Fruit fly (Drosophila melanogaster) whole organism, embryonic: Measurements from ENCODE around the gene Prm.

ENCODE experiments used
- Blimp-1 ChIP-seq: fragments of 200-800 bp; sonication (Bioruptor generic); optimal IDR thresholded peaks from 3 replicates; lab custom pipeline; 2018; ENCODE audit warnings: missing biosample characterization, missing genetic modification characterization, mild to moderate bottlenecking, moderate library complexity, missing genetic modification reagents
- Bteb2 ChIP-seq: fragments of 200-800 bp; sonication (Bioruptor generic); optimal IDR thresholded peaks from 2 replicates; lab custom pipeline; 2016; ENCODE audit warnings: missing biosample characterization, missing genetic modification characterization
- CG10147 ChIP-seq: fragments of 200-800 bp; sonication (Bioruptor generic); optimal IDR thresholded peaks from 2 replicates; lab custom pipeline; 2019; ENCODE audit warnings: missing biosample characterization, mild to moderate bottlenecking, missing genetic modification characterization, moderate library complexity
- CG10321 ChIP-seq: fragments of 200-800 bp; sonication (Bioruptor generic); IDR thresholded peaks from 2 replicates; pipeline ENCODE4 v1.3.6; 2022; ENCODE audit warnings: missing biosample characterization, missing genetic modification characterization
- CG11560 ChIP-seq: fragments of 200-800 bp; sonication (Bioruptor generic); IDR thresholded peaks from 3 replicates; pipeline ENCODE4 v1.3.6; 2022; ENCODE audit warnings: missing biosample characterization, missing genetic modification characterization
- CG14050 ChIP-seq: fragments of 200-800 bp; sonication (Bioruptor generic); IDR thresholded peaks from 3 replicates; pipeline ENCODE4 v1.3.6; 2022; ENCODE audit warnings: missing biosample characterization, missing genetic modification characterization
- CG1603 ChIP-seq: fragments of 200-800 bp; sonication (Bioruptor generic); optimal IDR thresholded peaks from 2 replicates; lab custom pipeline; 2019; ENCODE audit warnings: missing biosample characterization, mild to moderate bottlenecking, missing genetic modification characterization, moderate library complexity
- CG16815 ChIP-seq: fragments of 200-800 bp; sonication (Bioruptor generic); optimal IDR thresholded peaks from 3 replicates; lab custom pipeline; 2017; ENCODE audit warnings: missing biosample characterization, mild to moderate bottlenecking, missing genetic modification characterization
- CG17328 ChIP-seq: fragments of 200-800 bp; sonication (Bioruptor generic); IDR thresholded peaks from 2 replicates; pipeline ENCODE4 v1.3.6; 2022; ENCODE audit warnings: missing biosample characterization, missing genetic modification characterization
- CG2199 ChIP-seq: fragments of 200-800 bp; sonication (Bioruptor generic); IDR thresholded peaks from 3 replicates; pipeline ENCODE4 v1.3.6; 2022; ENCODE audit warnings: missing biosample characterization, missing genetic modification characterization
- CG2678 ChIP-seq: fragments of 200-800 bp; sonication (Bioruptor generic); optimal IDR thresholded peaks from 3 replicates; lab custom pipeline; 2019; ENCODE audit warnings: missing biosample characterization, mild to moderate bottlenecking, missing genetic modification characterization, moderate library complexity
- CG30431 ChIP-seq: fragments of 200-800 bp; sonication (Bioruptor generic); optimal IDR thresholded peaks from 2 replicates; lab custom pipeline; 2017; ENCODE audit warnings: missing biosample characterization, missing genetic modification characterization
- CG31441 ChIP-seq: fragments of 200-800 bp; sonication (Bioruptor generic); IDR thresholded peaks from 2 replicates; pipeline ENCODE4 v1.3.6; 2022; ENCODE audit warnings: missing biosample characterization, missing genetic modification characterization
- CG4328 ChIP-seq: fragments of 200-800 bp; sonication (Bioruptor generic); optimal IDR thresholded peaks from 3 replicates; lab custom pipeline; 2017; ENCODE audit warnings: missing biosample characterization, missing genetic modification reagents, missing genetic modification characterization
- CG4707 ChIP-seq: fragments of 200-800 bp; sonication (Bioruptor generic); optimal IDR thresholded peaks from 2 replicates; lab custom pipeline; 2018; ENCODE audit warnings: missing biosample characterization, mild to moderate bottlenecking, missing genetic modification characterization, moderate library complexity
- CG4730 ChIP-seq: fragments of 200-800 bp; sonication (Bioruptor generic); IDR thresholded peaks from 2 replicates; pipeline ENCODE4 v1.3.6; 2022; ENCODE audit warnings: missing biosample characterization, missing genetic modification characterization
- CG4820 ChIP-seq: fragments of 200-800 bp; sonication (Bioruptor generic); optimal IDR thresholded peaks from 3 replicates; lab custom pipeline; 2016; ENCODE audit warnings: missing biosample characterization, missing genetic modification characterization
- CG5953 ChIP-seq: fragments of 200-800 bp; sonication (Bioruptor generic); IDR thresholded peaks from 2 replicates; pipeline ENCODE4 v1.3.6; 2022; ENCODE audit warnings: missing biosample characterization, missing genetic modification characterization
- CG6175 ChIP-seq: fragments of 200-800 bp; sonication (Bioruptor generic); IDR thresholded peaks from 3 replicates; pipeline ENCODE4 v1.3.6; 2022; ENCODE audit warnings: missing biosample characterization, missing genetic modification characterization
- CG6813 ChIP-seq: fragments of 200-800 bp; sonication (Bioruptor generic); optimal IDR thresholded peaks from 2 replicates; lab custom pipeline; 2017; ENCODE audit warnings: missing biosample characterization, missing genetic modification characterization, mild to moderate bottlenecking, moderate library complexity, missing genetic modification reagents
- CG7928 ChIP-seq: fragments of 200-800 bp; sonication (Bioruptor generic); optimal IDR thresholded peaks from 2 replicates; lab custom pipeline; 2017; ENCODE audit warnings: missing biosample characterization, mild to moderate bottlenecking, missing genetic modification characterization
- CG8089 ChIP-seq: fragments of 200-800 bp; sonication (Bioruptor generic); optimal IDR thresholded peaks from 3 replicates; lab custom pipeline; 2016; ENCODE audit warnings: missing biosample characterization, missing genetic modification characterization
- CG8478 ChIP-seq: fragments of >200 bp; optimal IDR thresholded peaks from 2 replicates; lab custom pipeline; 2018
- CG8944 ChIP-seq: fragments of 200-800 bp; sonication (Bioruptor generic); optimal IDR thresholded peaks from 3 replicates; lab custom pipeline; 2016; ENCODE audit warnings: missing biosample characterization, missing genetic modification characterization
- CG9437 ChIP-seq: fragments of 200-800 bp; sonication (Bioruptor generic); optimal IDR thresholded peaks from 2 replicates; lab custom pipeline; 2018; ENCODE audit warnings: missing biosample characterization, mild to moderate bottlenecking, missing genetic modification characterization
- CoRest ChIP-seq: fragments of 200-800 bp; sonication (Bioruptor generic); optimal IDR thresholded peaks from 3 replicates; lab custom pipeline; 2018; ENCODE audit warnings: missing biosample characterization, mild to moderate bottlenecking, missing genetic modification characterization, moderate library complexity
- Dref ChIP-seq: fragments of 200-800 bp; sonication (Bioruptor generic); IDR thresholded peaks from 2 replicates; pipeline ENCODE4 v1.3.6; 2022; ENCODE audit warnings: missing biosample characterization, missing genetic modification characterization
- Kr ChIP-seq: fragments of 200-800 bp; sonication (Bioruptor generic); optimal IDR thresholded peaks from 2 replicates; lab custom pipeline; 2017; ENCODE audit warnings: missing biosample characterization, mild to moderate bottlenecking, missing genetic modification characterization
- PHDP ChIP-seq: fragments of 200-800 bp; sonication (Bioruptor generic); optimal IDR thresholded peaks from 3 replicates; lab custom pipeline; 2018; ENCODE audit warnings: missing biosample characterization, mild to moderate bottlenecking, missing genetic modification characterization, moderate library complexity
- Poxn ChIP-seq: fragments of 200-800 bp; sonication (Bioruptor generic); IDR thresholded peaks from 2 replicates; pipeline ENCODE4 v1.3.6; 2022; ENCODE audit warnings: missing biosample characterization, missing genetic modification characterization
- Rx ChIP-seq: fragments of 200-800 bp; sonication (Bioruptor generic); IDR thresholded peaks from 2 replicates; pipeline ENCODE4 v1.3.6; 2022; ENCODE audit warnings: missing biosample characterization, missing genetic modification characterization
- TFAM ChIP-seq: fragments of 200-800 bp; sonication (Bioruptor generic); optimal IDR thresholded peaks from 2 replicates; lab custom pipeline; 2017; ENCODE audit warnings: missing biosample characterization, missing genetic modification characterization, inconsistent platforms
- Taf1 ChIP-seq: fragments of 200-800 bp; sonication (Bioruptor generic); IDR thresholded peaks from 2 replicates; pipeline ENCODE4 v1.3.6; 2022; ENCODE audit warnings: missing biosample characterization, missing genetic modification characterization
- ara ChIP-seq: fragments of 200-800 bp; sonication (Bioruptor generic); IDR thresholded peaks from 2 replicates; pipeline ENCODE4 v1.3.6; 2022; ENCODE audit warnings: missing biosample characterization, missing genetic modification characterization
- ash1 ChIP-seq: fragments of 200-800 bp; sonication (Bioruptor generic); optimal IDR thresholded peaks from 2 replicates; lab custom pipeline; 2018; ENCODE audit warnings: missing biosample characterization, mild to moderate bottlenecking, missing genetic modification characterization
- az2 ChIP-seq: fragments of 200-800 bp; sonication (Bioruptor generic); optimal IDR thresholded peaks from 3 replicates; lab custom pipeline; 2016; ENCODE audit warnings: missing biosample characterization, missing genetic modification characterization
- cad ChIP-seq: fragments of >200 bp; optimal IDR thresholded peaks from 2 replicates; lab custom pipeline; 2017; ENCODE audit warnings: missing biosample characterization, missing genetic modification characterization
- cas ChIP-seq: fragments of 200-800 bp; sonication (Bioruptor generic); IDR thresholded peaks from 2 replicates; pipeline ENCODE4 v1.3.6; 2022; ENCODE audit warnings: missing biosample characterization, missing genetic modification characterization
- cg ChIP-seq: fragments of 200-800 bp; sonication (Bioruptor generic); optimal IDR thresholded peaks from 3 replicates; lab custom pipeline; 2019; ENCODE audit warnings: missing biosample characterization, mild to moderate bottlenecking, missing genetic modification characterization, moderate library complexity
- fru ChIP-seq: fragments of >200 bp; optimal IDR thresholded peaks from 2 replicates; lab custom pipeline; 2017
- insv ChIP-seq, 2 experiments: fragments of 200-800 bp; sonication (Bioruptor generic); optimal IDR thresholded peaks; 3 replicates each; lab custom pipeline; 2016 to 2018; ENCODE audit warnings: missing biosample characterization in 2 of 2, missing genetic modification characterization in 2 of 2
- jigr1 ChIP-seq: fragments of 200-800 bp; sonication (Bioruptor generic); IDR thresholded peaks from 3 replicates; pipeline ENCODE4 v1.3.6; 2022; ENCODE audit warnings: missing biosample characterization, missing genetic modification characterization
- jumu ChIP-seq: fragments of 200-800 bp; sonication (Bioruptor generic); optimal IDR thresholded peaks from 3 replicates; lab custom pipeline; 2016; ENCODE audit warnings: missing biosample characterization, missing genetic modification characterization
- lola ChIP-seq, 3 experiments: fragments of >200 bp in 2 of 3; fragments of 200-800 bp in 1 of 3; sonication (Bioruptor generic) in 1 of 3; optimal IDR thresholded peaks; 2 replicates each; lab custom pipeline; 2017 to 2019; ENCODE audit warnings: missing biosample characterization in 3 of 3, missing genetic modification characterization in 3 of 3, mild to moderate bottlenecking in 1 of 3, moderate library complexity in 1 of 3
- maf-S ChIP-seq: fragments of 200-800 bp; sonication (Bioruptor generic); optimal IDR thresholded peaks from 2 replicates; lab custom pipeline; 2016; ENCODE audit warnings: missing biosample characterization, missing genetic modification characterization
- mirr ChIP-seq: fragments of 200-800 bp; sonication (Bioruptor generic); optimal IDR thresholded peaks from 3 replicates; lab custom pipeline; 2018; ENCODE audit warnings: missing biosample characterization, mild to moderate bottlenecking, missing genetic modification characterization
- nau ChIP-seq: fragments of 200-800 bp; sonication (Bioruptor generic); optimal IDR thresholded peaks from 3 replicates; lab custom pipeline; 2017; ENCODE audit warnings: missing biosample characterization, mild to moderate bottlenecking, missing genetic modification characterization, missing genetic modification reagents
- odd ChIP-seq: fragments of 200-800 bp; sonication (Bioruptor generic); optimal IDR thresholded peaks from 2 replicates; lab custom pipeline; 2017; ENCODE audit warnings: missing biosample characterization, mild to moderate bottlenecking, missing genetic modification characterization
- onecut ChIP-seq: fragments of 200-800 bp; sonication (Bioruptor generic); IDR thresholded peaks from 2 replicates; pipeline ENCODE4 v1.3.6; 2022; ENCODE audit warnings: missing biosample characterization, missing genetic modification characterization
- scrt ChIP-seq: fragments of 200-800 bp; sonication (Bioruptor generic); optimal IDR thresholded peaks from 2 replicates; lab custom pipeline; 2018; ENCODE audit warnings: missing biosample characterization, mild to moderate bottlenecking, missing genetic modification characterization, moderate library complexity
- stc ChIP-seq: fragments of 200-800 bp; sonication (Bioruptor generic); IDR thresholded peaks from 2 replicates; pipeline ENCODE4 v1.3.6; 2022; ENCODE audit warnings: missing biosample characterization, missing genetic modification characterization
- yki ChIP-seq: fragments of >200 bp; optimal IDR thresholded peaks from 3 replicates; lab custom pipeline; 2018
- zfh1 ChIP-seq: fragments of 200-800 bp; sonication (Bioruptor generic); IDR thresholded peaks from 3 replicates; pipeline ENCODE4 v1.3.6; 2022; ENCODE audit warnings: missing biosample characterization, missing genetic modification characterization

Prm gene

DNA sequence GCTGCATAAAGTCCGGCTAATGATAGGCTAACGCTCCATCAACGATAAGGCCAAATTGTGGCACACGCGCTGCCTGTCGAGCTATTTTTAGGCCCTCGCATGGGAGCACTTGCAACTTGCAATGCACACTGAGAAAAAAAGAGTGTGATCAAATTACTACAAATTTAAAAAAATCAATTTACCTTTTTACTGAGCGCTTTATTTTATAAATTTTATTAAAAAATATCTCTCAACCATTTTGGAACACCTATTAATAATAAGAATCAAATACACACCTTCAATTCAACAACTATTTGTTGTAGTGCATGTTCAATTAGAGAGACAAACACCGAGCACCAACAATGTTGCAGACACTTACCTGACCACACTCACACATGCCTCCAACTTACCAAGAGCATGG is 20.4 kb upstream of the Prm start (continued):
- TF ChIP-seq CG10147 (GFP tag; lab: Kevin White, UChicago) (no peak), CG6813 (no peak), Blimp-1 (GFP tag; lab: Kevin White, UChicago) (no peak), CG8478 (lab: Kevin White, UChicago) (no peak), jigr1 (GFP tag; lab: Robert Waterston, UW) (peak; percentile 5; the same call in 1 of the 3 replicates), CG14050 (GFP tag; lab: Robert Waterston, UW) (peak; percentile 37; the same call in 2 of the 3 replicates), cad (no peak), CG4820 (no peak), maf-S (GFP tag; lab: Kevin White, UChicago) (no peak), Bteb2 (GFP tag; lab: Kevin White, UChicago) (no peak), CG8089 (GFP tag; lab: Kevin White, UChicago) (no peak), Kr (GFP tag; lab: Kevin White, UChicago) (no peak), onecut (GFP tag; lab: Robert Waterston, UW) (no peak; the same call in 1 of the 2 replicates), az2 (no peak), CG8944 (no peak), CG16815 (GFP tag; lab: Kevin White, UChicago) (no peak), CG17328 (GFP tag; lab: Robert Waterston, UW) (peak; percentile 85), CG9437 (GFP tag; lab: Kevin White, UChicago) (no peak), insv (GFP tag; optimal IDR thresholded peaks at IDR 0.05; lab: Kevin White, UChicago) (no peak), CG4707 (GFP tag; lab: Kevin White, UChicago) (no peak), TFAM (no peak), Dref (GFP tag; lab: Robert Waterston, UW) (no peak), ash1 (no peak), CG10321 (GFP tag; lab: Robert Waterston, UW) (no peak), nau (GFP tag; lab: Kevin White, UChicago) (no peak), zfh1 (GFP tag; lab: Robert Waterston, UW) (peak; percentile 74), CG2678 (tag; lab: Kevin White, UChicago) (no peak), CG31441 (GFP tag; lab: Robert Waterston, UW) (peak; percentile 82; the same call in 1 of the 2 replicates), CG4328 (GFP tag; lab: Kevin White, UChicago) (no peak), lola (GFP tag; optimal IDR thresholded peaks at IDR 0.05; lab: Kevin White, UChicago) (no peak), Poxn (GFP tag; lab: Robert Waterston, UW) (no peak), CG1603 (tag; lab: Kevin White, UChicago) (no peak), ara (peak; percentile 65; the same call in 1 of the 2 replicates), CG2199 (GFP tag; lab: Robert Waterston, UW) (no peak), yki (no peak), stc (GFP tag; lab: Robert Waterston, UW) (peak; percentile 55), cas (GFP tag; lab: Robert Waterston, UW) (no peak), CG30431 (GFP tag; lab: Kevin White, UChicago) (no peak), cg (GFP tag; lab: Kevin White, UChicago) (peak; percentile 10), CG11560 (tag; lab: Robert Waterston, UW) (no peak), CG6175 (no peak), odd (no peak), mirr (GFP tag; lab: Kevin White, UChicago) (no peak), CoRest (tag; lab: Kevin White, UChicago) (no peak), CG4730 (GFP tag; lab: Robert Waterston, UW) (peak; percentile 8; the same call in 1 of the 2 replicates), CG5953 (peak; percentile 59), PHDP (tag; lab: Kevin White, UChicago) (no peak), Taf1 (GFP tag; lab: Robert Waterston, UW) (no peak), jumu (GFP tag; lab: Kevin White, UChicago) (no peak), Rx (peak; percentile 67), scrt (GFP tag; lab: Kevin White, UChicago) (no peak), CG7928 (GFP tag; lab: Kevin White, UChicago) (no peak), fru (lab: Kevin White, UChicago) (no peak)
